Fruit fly (Drosophila melanogaster): ENCODE data around the gene heix.

Gene heix

DNA sequence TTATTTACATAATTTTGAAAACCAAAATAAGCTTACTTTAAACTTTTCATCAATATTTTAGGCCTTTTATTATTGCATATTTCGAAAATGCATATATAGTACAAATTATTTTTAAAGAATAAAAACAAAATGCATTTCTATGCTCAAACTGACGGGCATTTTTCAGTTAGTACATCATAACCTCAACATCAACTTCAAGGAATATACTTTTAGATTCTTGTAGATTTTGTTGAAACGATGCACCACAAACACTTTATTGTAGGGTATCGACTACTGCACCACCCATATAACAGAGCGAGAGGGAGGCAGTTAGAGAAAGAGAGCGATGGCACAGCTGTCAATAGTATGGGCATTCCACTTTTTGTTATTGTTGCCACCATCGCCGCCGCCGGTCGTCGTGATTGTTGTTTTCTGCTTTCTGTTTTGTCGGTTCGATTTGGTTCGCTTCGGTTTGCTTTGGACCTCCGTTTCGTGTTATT lies 19.8 kb downstream of the heix start (continued):
- peak; percentile 76 for TF ChIP-seq CG6792 (GFP tag; optimal IDR thresholded peaks at IDR 0.05)
- peak; percentile 96 for TF ChIP-seq CG4318 (GFP tag; optimal IDR thresholded peaks at IDR 0.05)
- TF ChIP-seq CG10631 (GFP tag; optimal IDR thresholded peaks at IDR 0.05): peak; percentile 95
- TF ChIP-seq Hr39 (GFP tag; optimal IDR thresholded peaks at IDR 0.05): peak; percentile 71
- TF ChIP-seq Eip78C (GFP tag): peak; percentile 97
- peak; percentile 89 for TF ChIP-seq fd59A (GFP tag; optimal IDR thresholded peaks at IDR 0.05)
- TF ChIP-seq CG8119 (GFP tag; IDR thresholded peaks at IDR 0.05): peak; percentile 94
- peak; percentile 81 for TF ChIP-seq dsx (GFP tag; optimal IDR thresholded peaks at IDR 0.05; ENCODE audit: poor library complexity, severe bottlenecking)
- TF ChIP-seq CG11902 (GFP tag; optimal IDR thresholded peaks at IDR 0.05): peak; percentile 55
- peak; percentile 75 for TF ChIP-seq esn (GFP tag; optimal IDR thresholded peaks at IDR 0.05)
- TF ChIP-seq vri (GFP tag; optimal IDR thresholded peaks at IDR 0.05): peak; percentile 40
- peak; percentile 93 for TF ChIP-seq achi (GFP tag; optimal IDR thresholded peaks at IDR 0.05)
- TF ChIP-seq CG32006 (GFP tag; optimal IDR thresholded peaks at IDR 0.05): peak; percentile 99
- peak; percentile 79 for TF ChIP-seq lz (GFP tag; optimal IDR thresholded peaks at IDR 0.05)
- peak; percentile 76 for TF ChIP-seq CG1621 (tag; optimal IDR thresholded peaks at IDR 0.05)
- peak; percentile 93 for TF ChIP-seq OdsH (GFP tag; optimal IDR thresholded peaks at IDR 0.05)
- TF ChIP-seq fkh (GFP tag; optimal IDR thresholded peaks at IDR 0.05): peak; percentile 63
- peak; percentile 93 for TF ChIP-seq pdm3 (GFP tag; optimal IDR thresholded peaks at IDR 0.05)
- peak; percentile 90 for TF ChIP-seq Ets96B (tag; optimal IDR thresholded peaks at IDR 0.05)
- peak; percentile 42 for TF ChIP-seq Ets21C (GFP tag; optimal IDR thresholded peaks at IDR 0.05)
- TF ChIP-seq Eip93F (GFP tag; optimal IDR thresholded peaks at IDR 0.05): no peak
- peak; percentile 72 to 98 for TF ChIP-seq salr (GFP tag; optimal IDR thresholded peaks at IDR 0.05)
- TF ChIP-seq Eip75B (GFP tag; optimal IDR thresholded peaks at IDR 0.05): peak; percentile 89
- TF ChIP-seq topi (GFP tag; optimal IDR thresholded peaks at IDR 0.05): peak; percentile 73
- peak; percentile 7 for TF ChIP-seq Blimp-1 (GFP tag; optimal IDR thresholded peaks at IDR 0.05)
- peak; percentile 79 for TF ChIP-seq spab (GFP tag; optimal IDR thresholded peaks at IDR 0.05)
- peak; percentile 82 for TF ChIP-seq eg (GFP tag; IDR thresholded peaks at IDR 0.05)
- peak; percentile 63 for TF ChIP-seq Sox102F (GFP tag; optimal IDR thresholded peaks at IDR 0.05)
- peak; percentile 52 for TF ChIP-seq cyc (GFP tag; optimal IDR thresholded peaks at IDR 0.05)
- peak; percentile 86 for TF ChIP-seq CG3032 (tag; optimal IDR thresholded peaks at IDR 0.05)
- peak; percentile 72 for TF ChIP-seq CG6163 (GFP tag; IDR thresholded peaks at IDR 0.05)
- peak; percentile 60 for TF ChIP-seq CG8319 (GFP tag; optimal IDR thresholded peaks at IDR 0.05)
- TF ChIP-seq CG6854 (GFP tag; optimal IDR thresholded peaks at IDR 0.05): peak; percentile 35
- TF ChIP-seq Sox14 (GFP tag; optimal IDR thresholded peaks at IDR 0.05): peak; percentile 91
- peak; percentile 94 for TF ChIP-seq Lpt (GFP tag; optimal IDR thresholded peaks at IDR 0.05)

DNA sequence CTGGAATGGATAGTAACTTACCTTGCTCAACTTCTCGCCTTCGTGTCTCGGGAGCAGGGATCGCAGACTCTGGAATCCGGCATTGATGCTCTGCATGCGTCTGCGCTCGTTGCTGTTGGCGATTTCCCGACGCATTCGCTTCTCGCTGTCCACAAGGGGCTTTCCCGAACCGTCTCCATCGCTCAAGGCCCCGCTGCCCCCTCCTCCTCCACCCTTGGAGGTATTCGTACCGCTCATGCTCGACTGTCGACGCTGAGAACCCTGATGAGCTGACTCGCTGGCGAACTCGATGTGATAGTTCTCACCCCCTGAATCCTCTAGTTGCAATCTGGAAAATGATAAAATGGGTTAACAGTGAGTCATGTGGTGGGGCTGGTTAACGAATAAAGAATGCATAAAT lies 20.8 kb downstream of the heix start:
- TF ChIP-seq achi (GFP tag; optimal IDR thresholded peaks at IDR 0.05) (no peak), Eip78C (GFP tag) (peak; percentile 45)

DNA sequence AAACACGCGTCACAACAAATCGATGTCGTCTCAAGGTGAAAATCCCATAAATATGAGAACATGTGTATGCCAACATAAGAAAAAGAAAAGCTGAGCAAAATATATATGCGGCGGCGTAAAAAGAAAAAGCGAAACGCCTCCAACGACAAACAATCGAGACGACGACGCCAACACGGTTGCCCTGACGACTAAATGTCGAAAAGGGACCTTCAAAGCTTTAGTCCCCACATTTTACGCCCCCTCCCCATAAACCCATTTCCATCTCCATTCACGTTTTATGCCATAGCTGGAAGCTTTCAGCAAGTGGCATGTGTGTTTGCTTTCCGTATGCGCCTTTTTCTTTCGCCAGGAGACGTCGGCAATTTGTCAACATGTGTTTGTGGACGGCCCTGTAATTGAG lies 21.7 kb downstream of the heix start:
- TF ChIP-seq CG34406 (GFP tag; optimal IDR thresholded peaks at IDR 0.05): no peak
- no peak for TF ChIP-seq CG7368 (GFP tag; optimal IDR thresholded peaks at IDR 0.05)
- TF ChIP-seq esn (GFP tag; optimal IDR thresholded peaks at IDR 0.05): no peak
- no peak for TF ChIP-seq topi (GFP tag; optimal IDR thresholded peaks at IDR 0.05)
- no peak for TF ChIP-seq Sox15 (GFP tag; optimal IDR thresholded peaks at IDR 0.05)
- TF ChIP-seq fd59A (GFP tag; optimal IDR thresholded peaks at IDR 0.05): no peak
- no peak for TF ChIP-seq acj6 (GFP tag; optimal IDR thresholded peaks at IDR 0.05)
- TF ChIP-seq CG1621 (tag; optimal IDR thresholded peaks at IDR 0.05): no peak
- no peak for TF ChIP-seq cyc (GFP tag; optimal IDR thresholded peaks at IDR 0.05)
- no peak for TF ChIP-seq CG11294 (GFP tag; IDR thresholded peaks at IDR 0.05)
- no peak for TF ChIP-seq CG6276 (GFP tag; optimal IDR thresholded peaks at IDR 0.05)
- TF ChIP-seq fkh (GFP tag; optimal IDR thresholded peaks at IDR 0.05): no peak
- no peak for TF ChIP-seq CG9139 (GFP tag; optimal IDR thresholded peaks at IDR 0.05)
- no peak for TF ChIP-seq Met (GFP tag; optimal IDR thresholded peaks at IDR 0.05)
- TF ChIP-seq CG11762 (GFP tag; optimal IDR thresholded peaks at IDR 0.05; ENCODE audit: insufficient read depth): no peak

Data from whole organism, prepupa.